Worm (Caenorhabditis elegans): ENCODE measurements around the gene sec-22.

ce11 chrX:1062403-1063073, 27.2 kb downstream of the sec-22 start, which contains the start of gene unc-1:
- TF ChIP-seq zag-1 (tag; optimal IDR thresholded peaks at IDR 0.05), result no peak
- TF ChIP-seq ZK546.5 (tag; optimal IDR thresholded peaks at IDR 0.05), result no peak

Measured in whole organism, L4 larva.